Worm (Caenorhabditis elegans): ENCODE measurements around the gene D2045.9.

D2045.9 gene

DNA sequence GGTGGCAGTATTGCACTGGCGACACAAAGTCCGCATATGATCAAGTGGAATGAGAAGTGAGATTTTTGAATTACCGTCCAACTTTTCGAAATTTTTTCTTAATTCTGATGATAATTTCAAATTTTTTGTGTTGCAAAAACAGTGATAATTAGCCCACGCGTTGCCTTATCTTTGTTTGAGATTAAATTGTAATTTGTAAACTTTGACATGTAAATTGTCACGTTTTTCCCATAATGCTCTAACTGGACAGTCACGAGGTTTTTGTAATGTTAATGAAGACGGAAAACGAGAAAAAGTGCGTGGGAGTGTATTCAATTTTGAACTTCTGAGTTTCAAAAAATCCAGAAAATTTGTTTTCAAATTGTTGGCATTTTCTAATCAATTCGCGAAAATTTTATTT lies 6.5 kb downstream of the D2045.9 start (continued):
- no peak for TF ChIP-seq pha-4 (GFP tag; IDR thresholded peaks at IDR 0.05)
- no peak for TF ChIP-seq pha-4 (tag; optimal IDR thresholded peaks at IDR 0.05)
- TF ChIP-seq madf-9 (GFP tag; conservative IDR thresholded peaks at IDR 0.05): no peak

ce11 chrIII:10481988-10482387 lies 6.9 kb downstream of the D2045.9 start, which contains the start of gene D2045.8:
D2045.8 (plus strand) TSS chrIII:10482288.
- no peak for TF ChIP-seq spr-1 (tag; optimal IDR thresholded peaks at IDR 0.05)
- no peak for TF ChIP-seq daf-16 (GFP tag; optimal IDR thresholded peaks at IDR 0.05)
- TF ChIP-seq daf-16 (tag; optimal IDR thresholded peaks at IDR 0.05): peak; percentile 18

ce11 chrIII:10486455-10486854 lies 11.4 kb downstream of the D2045.9 start:
- TF ChIP-seq mxl-3 (GFP tag; optimal IDR thresholded peaks at IDR 0.05) (peak; percentile 45), lir-3 (tag; optimal IDR thresholded peaks at IDR 0.05) (no peak), nhr-28 (tag; optimal IDR thresholded peaks at IDR 0.05) (peak; percentile 34)

DNA sequence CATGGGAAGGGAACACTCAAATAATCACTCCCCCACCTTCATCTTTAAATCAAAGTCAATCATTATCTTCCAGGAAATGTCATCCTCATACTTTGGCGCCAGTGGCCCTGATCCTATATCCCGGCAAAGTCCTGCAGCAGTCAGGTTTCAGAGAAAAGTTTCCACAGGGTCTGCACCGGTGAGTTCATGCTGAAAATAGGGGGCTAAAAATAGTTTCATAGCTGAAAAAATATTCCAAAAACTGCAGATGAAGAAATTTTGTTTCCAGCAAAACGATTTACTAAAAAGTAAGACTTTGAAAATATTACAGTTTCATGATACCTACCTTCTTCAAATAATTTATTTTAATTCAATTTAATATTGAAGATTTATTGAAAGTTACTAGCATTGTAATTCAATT lies 13.0 kb downstream of the D2045.9 start, which contains the start of gene ptr-25:
TSS of gene ptr-25 (plus strand) at position 73 of the 400 bp plus-strand sequence.
- TF ChIP-seq daf-16 (GFP tag; optimal IDR thresholded peaks at IDR 0.05): no peak
- TF ChIP-seq daf-16 (tag; optimal IDR thresholded peaks at IDR 0.05): no peak
- TF ChIP-seq Y5F2A.4 (GFP tag; optimal IDR thresholded peaks at IDR 0.05): no peak
- TF ChIP-seq unc-62 (GFP tag; optimal IDR thresholded peaks at IDR 0.05 in 1 of 2): peak in 1 of 2 experiments; percentile 94
- no peak for TF ChIP-seq unc-62 (tag; optimal IDR thresholded peaks at IDR 0.05)

ce11 chrIII:10503753-10504152 lies 28.7 kb downstream of the D2045.9 start, which contains the start of gene rab-33:
rab-33 (minus strand) TSS chrIII:10503853.
- no peak for TF ChIP-seq nhr-237 (tag; optimal IDR thresholded peaks at IDR 0.05)
- TF ChIP-seq lin-29 (GFP tag; IDR thresholded peaks at IDR 0.05): no peak

- TF ChIP-seq lin-38 (GFP tag; IDR thresholded peaks at IDR 0.05): peak; percentile 96
- no peak for TF ChIP-seq lin-39 (tag; optimal IDR thresholded peaks at IDR 0.05)
- no peak for TF ChIP-seq fos-1 (tag; optimal IDR thresholded peaks at IDR 0.05)
- TF ChIP-seq Y5F2A.4 (GFP tag; optimal IDR thresholded peaks at IDR 0.05): no peak
- peak; percentile 6 for TF ChIP-seq F37D6.2 (tag; optimal IDR thresholded peaks at IDR 0.05)
- TF ChIP-seq daf-8 (GFP tag; IDR thresholded peaks at IDR 0.05): no peak
- peak; percentile 30 for TF ChIP-seq hlh-30 (tag; optimal IDR thresholded peaks at IDR 0.05; ENCODE audit: insufficient read depth)
- no peak for TF ChIP-seq ZK337.2 (GFP tag; IDR thresholded peaks at IDR 0.05)
- TF ChIP-seq nhr-25 (tag; optimal IDR thresholded peaks at IDR 0.05; ENCODE audit: borderline replicate concordance, insufficient read depth): no peak
- TF ChIP-seq ceh-82 (tag; optimal IDR thresholded peaks at IDR 0.05): no peak
- TF ChIP-seq mxl-3 (GFP tag; optimal IDR thresholded peaks at IDR 0.05): no peak
- no peak for TF ChIP-seq tag-97 (GFP tag; IDR thresholded peaks at IDR 0.05)
- no peak for TF ChIP-seq nhr-111 (GFP tag; optimal IDR thresholded peaks at IDR 0.05)
- TF ChIP-seq mes-2 (tag; optimal IDR thresholded peaks at IDR 0.05; ENCODE audit: poor library complexity, severe bottlenecking): peak; percentile 94
- TF ChIP-seq lir-3 (tag; optimal IDR thresholded peaks at IDR 0.05): no peak
- no peak for TF ChIP-seq pha-4 (GFP tag; IDR thresholded peaks at IDR 0.05)
- peak; percentile 79 for TF ChIP-seq pha-4 (tag; optimal IDR thresholded peaks at IDR 0.05)
- TF ChIP-seq ceh-44 (GFP tag; IDR thresholded peaks at IDR 0.05): no peak
- TF ChIP-seq nhr-42 (GFP tag; IDR thresholded peaks at IDR 0.05): no peak
- no peak for TF ChIP-seq mxl-2 (GFP tag; conservative IDR thresholded peaks at IDR 0.05)
- TF ChIP-seq egl-27 (tag; optimal IDR thresholded peaks at IDR 0.05): no peak
- no peak for TF ChIP-seq daf-16 (GFP tag; optimal IDR thresholded peaks at IDR 0.05)
- peak; percentile 40 for TF ChIP-seq daf-16 (tag; optimal IDR thresholded peaks at IDR 0.05)
- no peak for TF ChIP-seq ama-1 (optimal IDR thresholded peaks at IDR 0.05)
- no peak for TF ChIP-seq madf-5 (GFP tag; IDR thresholded peaks at IDR 0.05)
- TF ChIP-seq Y105C5A.15 (GFP tag; IDR thresholded peaks at IDR 0.05): no peak
- TF ChIP-seq R02D3.7 (tag; optimal IDR thresholded peaks at IDR 0.05): no peak
- TF ChIP-seq nhr-41 (GFP tag; IDR thresholded peaks at IDR 0.05): no peak
- 0 out of 2 replicates have a peak, but pooled peaks have one; percentile 30 for TF ChIP-seq arid-1 (GFP tag; conservative IDR thresholded peaks at IDR 0.05)
- TF ChIP-seq nhr-10 (tag; optimal IDR thresholded peaks at IDR 0.05): no peak
- no peak for TF ChIP-seq T26A8.4 (GFP tag; IDR thresholded peaks at IDR 0.05)
- TF ChIP-seq unc-62 (GFP tag; optimal IDR thresholded peaks at IDR 0.05 in 1 of 2): peak in 1 of 2 experiments; percentile 84
- no peak for TF ChIP-seq unc-62 (tag; optimal IDR thresholded peaks at IDR 0.05)
- peak; percentile 52 for TF ChIP-seq hmg-1.1 (GFP tag; IDR thresholded peaks at IDR 0.05)
- TF ChIP-seq php-3 (GFP tag; IDR thresholded peaks at IDR 0.05): no peak
These were observed 30.1 kb downstream of the D2045.9 start, which contains the start of the genes taf-11.3 and urm-1 for ce11 chrIII:10505182-10505581. taf-11.3 (minus strand) TSS chrIII:10505250. urm-1 (plus strand) TSS chrIII:10505480.

Data from whole organism, L4 larva.